Fruit fly (Drosophila melanogaster): ENCODE measurements around the gene Miro.

DNA sequence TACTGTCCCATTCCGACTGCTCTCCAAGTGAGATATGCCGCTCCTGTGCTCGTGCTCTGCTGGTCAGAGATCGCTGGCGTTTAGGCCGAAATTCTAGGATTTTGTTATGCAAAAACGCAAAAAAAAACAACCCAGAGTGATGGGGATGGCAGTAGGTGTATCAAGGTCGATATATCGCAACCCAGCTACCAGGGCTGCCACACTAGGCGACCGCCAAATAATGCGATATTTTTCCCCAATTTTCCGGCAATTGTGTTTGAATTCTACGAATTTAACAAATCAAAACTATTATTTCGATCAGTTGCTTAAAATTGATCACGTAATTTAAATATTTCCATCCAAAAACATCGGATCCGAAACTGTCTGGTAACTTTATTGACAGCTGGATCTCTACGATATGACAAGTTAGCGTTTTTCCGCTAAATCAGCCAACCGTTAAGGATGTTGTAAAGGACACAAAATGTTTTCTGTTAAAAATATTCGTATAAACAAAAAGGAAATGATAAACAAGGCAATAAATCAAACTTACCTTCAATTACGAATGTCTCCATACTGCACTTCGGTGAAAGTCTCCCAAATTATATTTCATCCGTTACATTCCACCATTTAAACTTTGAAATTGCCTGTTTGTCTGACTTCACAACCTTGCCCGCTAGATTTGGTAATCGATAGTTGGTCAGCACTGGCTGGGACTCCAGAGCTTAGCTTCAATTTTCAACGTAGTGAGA lies 945 bp downstream of the Miro start, which contains the start of gene spas:
- TF ChIP-seq Oli (tag; optimal IDR thresholded peaks at IDR 0.05) (peak; percentile 26), Doc3 (GFP tag; IDR thresholded peaks at IDR 0.05; ENCODE audit: partially characterized antibody) (peak; percentile 90), fd102C (GFP tag; optimal IDR thresholded peaks at IDR 0.05) (peak; percentile 31), CG13287 (GFP tag; IDR thresholded peaks at IDR 0.05; ENCODE audit: partially characterized antibody) (peak; percentile 90), CG2116 (GFP tag; optimal IDR thresholded peaks at IDR 0.05) (peak; percentile 63), CTCF (GFP tag; optimal IDR thresholded peaks at IDR 0.05) (no peak), lov (optimal IDR thresholded peaks at IDR 0.05) (no peak), lov (GFP tag; IDR thresholded peaks at IDR 0.05) (peak; percentile 66; the same call in 1 of the 3 replicates), nmo (GFP tag; optimal IDR thresholded peaks at IDR 0.05) (peak; percentile 87), CG16779 (GFP tag; IDR thresholded peaks at IDR 0.05) (no peak), Rx (GFP tag; IDR thresholded peaks at IDR 0.05) (0 out of 2 replicates have a peak, but pooled peaks have one; percentile 32), ara (GFP tag; IDR thresholded peaks at IDR 0.05) (peak; percentile 62), C15 (GFP tag; IDR thresholded peaks at IDR 0.05) (0 out of 3 replicates have a peak, but pooled peaks have one; percentile 37)

All from whole organism, embryonic.